Worm (Caenorhabditis elegans): ENCODE results near the gene ifas-2.

DNA sequence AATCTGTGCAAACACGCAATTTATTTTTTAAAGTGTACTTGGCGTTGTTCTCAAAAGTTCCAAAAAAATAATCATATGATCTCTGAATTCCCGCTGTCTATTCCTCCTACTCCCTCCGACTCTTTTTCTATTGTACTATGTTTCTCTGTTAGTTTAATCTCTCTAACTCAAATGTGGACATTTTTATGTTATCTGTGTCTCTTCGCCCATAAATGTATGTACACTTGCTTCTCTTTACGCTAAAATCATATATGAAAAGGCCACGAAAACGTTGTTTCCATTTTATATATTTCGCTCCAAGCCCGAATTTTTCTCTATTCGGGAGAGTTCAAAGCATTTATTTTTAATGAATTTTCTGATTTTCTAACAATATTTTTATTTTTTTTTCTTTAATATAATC, 22.2 kb upstream of the ifas-2 start:
- TF ChIP-seq dao-5 (tag; optimal IDR thresholded peaks at IDR 0.05), result no peak
- no peak for TF ChIP-seq him-1 (tag; optimal IDR thresholded peaks at IDR 0.05)
